Fruit fly (Drosophila melanogaster) whole organism: ENCODE measurements around the gene Mer.

Source experiments
- CG8478 ChIP-seq: fragments of >200 bp; optimal IDR thresholded peaks from 2 replicates; lab custom pipeline; 2018; ENCODE audit warnings: inconsistent platforms
- Dll ChIP-seq: fragments of >200 bp; optimal IDR thresholded peaks from 2 replicates; lab custom pipeline; 2017
- EcR ChIP-seq, 2 experiments: fragments of >200 bp; optimal IDR thresholded peaks; 2 replicates each; lab custom pipeline; 2017; ENCODE audit warnings: missing biosample characterization in 2 of 2, missing genetic modification characterization in 2 of 2, missing genetic modification reagents in 2 of 2
- psq ChIP-seq: fragments of >200 bp; optimal IDR thresholded peaks from 2 replicates; lab custom pipeline; 2017
- usp ChIP-seq: fragments of >200 bp; optimal IDR thresholded peaks from 2 replicates; lab custom pipeline; 2017; ENCODE audit warnings: missing biosample characterization, missing genetic modification characterization, mixed read lengths

- no peak for TF ChIP-seq CG8478 (lab: Kevin White, UChicago)
- TF ChIP-seq psq (lab: Kevin White, UChicago) = no peak
- TF ChIP-seq Dll (lab: Kevin White, UChicago) = peak; percentile 53
- TF ChIP-seq usp = no peak
- no peak for TF ChIP-seq EcR (GFP tag; optimal IDR thresholded peaks at IDR 0.05; lab: Kevin White, UChicago)
Measured at dm6 chrX:19662583-19663195, 30.6 kb downstream of the Mer start.
